Fruit fly (Drosophila melanogaster) whole organism, embryonic: ENCODE measurements around the gene Klp61F.

ENCODE experiments used
- Blimp-1 ChIP-seq: fragments of 200-800 bp; sonication (Bioruptor generic); optimal IDR thresholded peaks from 3 replicates; lab custom pipeline; 2018; ENCODE audit warnings: missing biosample characterization, missing genetic modification characterization, mild to moderate bottlenecking, moderate library complexity, missing genetic modification reagents
- CG10267 ChIP-seq: fragments of 200-800 bp; sonication (Bioruptor generic); optimal IDR thresholded peaks from 2 replicates; lab custom pipeline; 2018; ENCODE audit warnings: missing biosample characterization, mild to moderate bottlenecking, missing genetic modification characterization, moderate library complexity
- CG10431 ChIP-seq: fragments of 200-800 bp; sonication (Bioruptor generic); optimal IDR thresholded peaks from 3 replicates; lab custom pipeline; 2018; ENCODE audit warnings: missing biosample characterization, mild to moderate bottlenecking, missing genetic modification characterization
- CG12659 ChIP-seq: fragments of 200-800 bp; sonication (Bioruptor generic); optimal IDR thresholded peaks from 3 replicates; lab custom pipeline; 2017; ENCODE audit warnings: mild to moderate bottlenecking, missing biosample characterization, missing genetic modification reagents, missing genetic modification characterization
- CG12744 ChIP-seq: fragments of 200-800 bp; sonication (Bioruptor generic); optimal IDR thresholded peaks from 2 replicates; lab custom pipeline; 2016; ENCODE audit warnings: missing biosample characterization, missing genetic modification characterization
- CG13123 ChIP-seq: fragments of 200-800 bp; sonication (Bioruptor generic); optimal IDR thresholded peaks from 2 replicates; lab custom pipeline; 2016; ENCODE audit warnings: missing biosample characterization, missing genetic modification characterization
- CG1602 ChIP-seq: fragments of 200-800 bp; sonication (Bioruptor generic); optimal IDR thresholded peaks from 3 replicates; lab custom pipeline; 2016; ENCODE audit warnings: missing biosample characterization, missing genetic modification characterization
- CG17359 ChIP-seq: fragments of 200-800 bp; sonication (Bioruptor generic); optimal IDR thresholded peaks from 3 replicates; lab custom pipeline; 2018; ENCODE audit warnings: missing biosample characterization, mild to moderate bottlenecking, missing genetic modification characterization, moderate library complexity
- CG18011 ChIP-seq: fragments of 200-800 bp; sonication (Bioruptor generic); optimal IDR thresholded peaks from 2 replicates; lab custom pipeline; 2017; ENCODE audit warnings: missing biosample characterization, missing genetic modification characterization, mild to moderate bottlenecking, moderate library complexity, missing genotype
- CG2678 ChIP-seq: fragments of 200-800 bp; sonication (Bioruptor generic); optimal IDR thresholded peaks from 3 replicates; lab custom pipeline; 2019; ENCODE audit warnings: missing biosample characterization, mild to moderate bottlenecking, missing genetic modification characterization, moderate library complexity
- CG30020 ChIP-seq: fragments of 200-800 bp; optimal IDR thresholded peaks from 2 replicates; lab custom pipeline; 2019; ENCODE audit warnings: missing biosample characterization, mild to moderate bottlenecking, missing genetic modification characterization, moderate library complexity
- CG32532 ChIP-seq: fragments of 200-800 bp; sonication (Bioruptor generic); IDR thresholded peaks from 2 replicates; pipeline ENCODE4 v1.3.6; 2022; ENCODE audit warnings: missing biosample characterization, missing genetic modification characterization
- CG3407 ChIP-seq: fragments of 200-800 bp; sonication (Bioruptor generic); optimal IDR thresholded peaks from 2 replicates; lab custom pipeline; 2018; ENCODE audit warnings: missing biosample characterization, mild to moderate bottlenecking, missing genetic modification characterization
- CG3847 ChIP-seq: fragments of 200-800 bp; sonication (Bioruptor generic); IDR thresholded peaks from 2 replicates; pipeline ENCODE4 v1.3.6; 2022; ENCODE audit warnings: missing biosample characterization, missing genetic modification characterization
- CG7271 ChIP-seq: fragments of 200-800 bp; sonication (Bioruptor generic); optimal IDR thresholded peaks from 2 replicates; lab custom pipeline; 2018; ENCODE audit warnings: missing biosample characterization, mild to moderate bottlenecking, missing genetic modification characterization, moderate library complexity
- CG7987 ChIP-seq: fragments of 200-800 bp; sonication (Bioruptor generic); optimal IDR thresholded peaks from 2 replicates; lab custom pipeline; 2018; ENCODE audit warnings: missing biosample characterization, mild to moderate bottlenecking, missing genetic modification characterization, moderate library complexity
- CG8388 ChIP-seq: fragments of 200-800 bp; sonication (Bioruptor generic); optimal IDR thresholded peaks from 2 replicates; lab custom pipeline; 2019; ENCODE audit warnings: missing biosample characterization, mild to moderate bottlenecking, missing genetic modification characterization, moderate library complexity
- CG9817 ChIP-seq: fragments of 200-800 bp; sonication (Bioruptor generic); optimal IDR thresholded peaks from 2 replicates; lab custom pipeline; 2018; ENCODE audit warnings: missing biosample characterization, mild to moderate bottlenecking, missing genetic modification characterization, moderate library complexity
- Chrac-16 ChIP-seq: fragments of 200-800 bp; sonication (Bioruptor generic); optimal IDR thresholded peaks from 3 replicates; lab custom pipeline; 2016; ENCODE audit warnings: missing biosample characterization, missing genetic modification characterization
- D19B ChIP-seq: fragments of 200-800 bp; sonication (Bioruptor generic); optimal IDR thresholded peaks from 2 replicates; lab custom pipeline; 2017; ENCODE audit warnings: missing biosample characterization, mild to moderate bottlenecking, missing genetic modification characterization
- Dbx ChIP-seq: fragments of 200-800 bp; sonication (Bioruptor generic); IDR thresholded peaks from 3 replicates; pipeline ENCODE4 v1.3.6; 2022; ENCODE audit warnings: missing biosample characterization, missing genetic modification characterization
- Dek ChIP-seq: fragments of 200-800 bp; sonication (Bioruptor generic); optimal IDR thresholded peaks from 3 replicates; lab custom pipeline; 2019; ENCODE audit warnings: missing biosample characterization, mild to moderate bottlenecking, missing genetic modification characterization, moderate library complexity
- E2f1 ChIP-seq: fragments of 200-800 bp; sonication (Bioruptor generic); IDR thresholded peaks from 2 replicates; pipeline ENCODE4 v1.3.6; 2022; ENCODE audit warnings: missing biosample characterization, missing genetic modification characterization
- Gsc ChIP-seq: fragments of 200-800 bp; sonication (Bioruptor generic); IDR thresholded peaks from 2 replicates; pipeline ENCODE4 v1.3.6; 2022; ENCODE audit warnings: missing biosample characterization, missing genetic modification characterization
- Hmx ChIP-seq: fragments of 200-800 bp; sonication (Bioruptor generic); optimal IDR thresholded peaks from 2 replicates; lab custom pipeline; 2016; ENCODE audit warnings: missing biosample characterization, missing genetic modification characterization
- Hr78 ChIP-seq, 2 experiments: fragments of 200-800 bp in 1 of 2; fragments of >200 bp in 1 of 2; sonication (Bioruptor generic) in 1 of 2; optimal IDR thresholded peaks; 2 replicates each; lab custom pipeline; 2017 to 2019; ENCODE audit warnings: missing biosample characterization in 2 of 2, missing genetic modification characterization in 2 of 2, mild to moderate bottlenecking in 1 of 2, moderate library complexity in 1 of 2
- Kr ChIP-seq: fragments of 200-800 bp; sonication (Bioruptor generic); optimal IDR thresholded peaks from 2 replicates; lab custom pipeline; 2017; ENCODE audit warnings: missing biosample characterization, mild to moderate bottlenecking, missing genetic modification characterization
- Oaz ChIP-seq: fragments of 200-800 bp; sonication (Bioruptor generic); IDR thresholded peaks from 2 replicates; pipeline ENCODE4 v1.3.6; 2022; ENCODE audit warnings: missing biosample characterization, missing genetic modification characterization
- Ptx1 ChIP-seq: fragments of 200-800 bp; sonication (Bioruptor generic); IDR thresholded peaks from 2 replicates; pipeline ENCODE4 v1.3.6; 2022; ENCODE audit warnings: missing biosample characterization, missing genetic modification characterization
- btn ChIP-seq: fragments of 200-800 bp; sonication (Bioruptor generic); optimal IDR thresholded peaks from 2 replicates; lab custom pipeline; 2016; ENCODE audit warnings: missing biosample characterization, missing genetic modification characterization
- ci ChIP-seq: fragments of 200-800 bp; sonication (Bioruptor generic); IDR thresholded peaks from 3 replicates; pipeline ENCODE4 v1.3.6; 2022; ENCODE audit warnings: missing biosample characterization, missing genetic modification characterization
- crp ChIP-seq, 2 experiments: fragments of 200-800 bp; sonication (Bioruptor generic); optimal IDR thresholded peaks; 2 replicates in 1 of 2; 3 replicates in 1 of 2; lab custom pipeline; 2017; ENCODE audit warnings: missing biosample characterization in 2 of 2, missing genetic modification characterization in 2 of 2, mild to moderate bottlenecking in 1 of 2, moderate library complexity in 1 of 2
- dysf ChIP-seq: fragments of 200-800 bp; sonication (Bioruptor generic); IDR thresholded peaks from 3 replicates; pipeline ENCODE4 v1.3.6; 2022; ENCODE audit warnings: missing biosample characterization, missing genetic modification characterization
- eyg ChIP-seq: fragments of 200-800 bp; sonication (Bioruptor generic); optimal IDR thresholded peaks from 3 replicates; lab custom pipeline; 2016; ENCODE audit warnings: missing biosample characterization, missing genetic modification characterization
- fd64A ChIP-seq: fragments of 200-800 bp; sonication (Bioruptor generic); optimal IDR thresholded peaks from 3 replicates; lab custom pipeline; 2018; ENCODE audit warnings: missing biosample characterization, mild to moderate bottlenecking, missing genetic modification characterization
- gcm2 ChIP-seq: fragments of 200-800 bp; sonication (Bioruptor generic); optimal IDR thresholded peaks from 2 replicates; lab custom pipeline; 2016; ENCODE audit warnings: missing biosample characterization, missing genetic modification characterization
- gfzf ChIP-seq: fragments of 200-800 bp; sonication (Bioruptor generic); optimal IDR thresholded peaks from 2 replicates; lab custom pipeline; 2016; ENCODE audit warnings: missing biosample characterization, mild to moderate bottlenecking, missing genetic modification characterization, moderate library complexity
- h ChIP-seq: fragments of >200 bp; optimal IDR thresholded peaks from 2 replicates; lab custom pipeline; 2017
- luna ChIP-seq: fragments of 200-800 bp; sonication (Bioruptor generic); optimal IDR thresholded peaks from 2 replicates; lab custom pipeline; 2016; ENCODE audit warnings: missing biosample characterization, missing genetic modification characterization
- mam ChIP-seq: fragments of 200-800 bp; sonication (Bioruptor generic); optimal IDR thresholded peaks from 3 replicates; lab custom pipeline; 2016; ENCODE audit warnings: missing biosample characterization, missing genetic modification characterization
- oc ChIP-seq: fragments of 200-800 bp; sonication (Bioruptor generic); optimal IDR thresholded peaks from 2 replicates; lab custom pipeline; 2018; ENCODE audit warnings: missing biosample characterization, mild to moderate bottlenecking, missing genetic modification characterization, moderate library complexity
- pnt ChIP-seq: fragments of 200-800 bp; sonication (Bioruptor generic); optimal IDR thresholded peaks from 3 replicates; lab custom pipeline; 2016; ENCODE audit warnings: missing biosample characterization, missing genetic modification characterization
- sim ChIP-seq: fragments of 200-800 bp; sonication (Bioruptor generic); IDR thresholded peaks from 2 replicates; pipeline ENCODE4 v1.3.6; 2022; ENCODE audit warnings: missing biosample characterization, missing genetic modification characterization
- slbo ChIP-seq: fragments of 200-800 bp; sonication (Bioruptor generic); IDR thresholded peaks from 2 replicates; pipeline ENCODE4 v1.3.6; 2022; ENCODE audit warnings: missing biosample characterization, missing genetic modification characterization
- sqz ChIP-seq: fragments of 200-800 bp; sonication (Bioruptor generic); optimal IDR thresholded peaks from 3 replicates; lab custom pipeline; 2018; ENCODE audit warnings: missing biosample characterization, mild to moderate bottlenecking, missing genetic modification characterization
- tap ChIP-seq: fragments of 200-800 bp; optimal IDR thresholded peaks from 3 replicates; lab custom pipeline; 2019; ENCODE audit warnings: missing biosample characterization, mild to moderate bottlenecking, missing genetic modification characterization, moderate library complexity
- tgo ChIP-seq: fragments of 200-800 bp; sonication (Bioruptor generic); IDR thresholded peaks from 3 replicates; pipeline ENCODE4 v1.3.6; 2022; ENCODE audit warnings: missing biosample characterization, missing genetic modification characterization
- tx ChIP-seq: fragments of 200-800 bp; sonication (Bioruptor generic); optimal IDR thresholded peaks from 2 replicates; lab custom pipeline; 2016; ENCODE audit warnings: missing biosample characterization, missing genetic modification characterization
- unc-4 ChIP-seq: fragments of 200-800 bp; sonication (Bioruptor generic); IDR thresholded peaks from 2 replicates; pipeline ENCODE4 v1.3.6; 2022; ENCODE audit warnings: missing biosample characterization, missing genetic modification characterization; ENCODE audit not compliant: partially characterized antibody
- vfl ChIP-seq: fragments of 200-800 bp; sonication (Bioruptor generic); optimal IDR thresholded peaks from 2 replicates; lab custom pipeline; 2016; ENCODE audit warnings: missing biosample characterization, missing genetic modification characterization

The Klp61F gene

dm6 chr3L:1247627-1248295 is 2.1 kb upstream of the Klp61F start, which contains the start of the genes Psf1 and Sac1 (continued):
- TF ChIP-seq crp (GFP tag; optimal IDR thresholded peaks at IDR 0.05; lab: Kevin White, UChicago) (peak in 1 of 2 experiments; percentile 12), pnt (GFP tag; lab: Kevin White, UChicago) (peak; percentile 7), CG7271 (tag; lab: Kevin White, UChicago) (no peak), tap (tag; lab: Kevin White, UChicago) (no peak), gcm2 (GFP tag; lab: Kevin White, UChicago) (no peak), CG8388 (GFP tag; lab: Kevin White, UChicago) (peak; percentile 4), CG1602 (GFP tag; lab: Kevin White, UChicago) (no peak), CG12659 (GFP tag; lab: Kevin White, UChicago) (peak; percentile 77), Hr78 (GFP tag; optimal IDR thresholded peaks at IDR 0.05; lab: Kevin White, UChicago) (no peak), oc (no peak), sqz (GFP tag; lab: Kevin White, UChicago) (no peak), CG17359 (no peak), Gsc (GFP tag; lab: Robert Waterston, UW) (no peak), slbo (GFP tag; lab: Robert Waterston, UW) (peak; percentile 64), eyg (GFP tag; lab: Kevin White, UChicago) (peak; percentile 7), Ptx1 (GFP tag; lab: Robert Waterston, UW) (peak; percentile 61), D19B (GFP tag; lab: Kevin White, UChicago) (no peak), Dek (tag; lab: Kevin White, UChicago) (peak; percentile 10), dysf (peak; percentile 58; the same call in 1 of the 3 replicates), mam (GFP tag; lab: Kevin White, UChicago) (peak; percentile 68), unc-4 (GFP tag; lab: Robert Waterston, UW) (peak; percentile 89), tgo (GFP tag; lab: Robert Waterston, UW) (0 out of 3 replicates have a peak, but pooled peaks have one; percentile 26), CG32532 (peak; percentile 59), gfzf (peak; percentile 56), CG13123 (GFP tag; lab: Kevin White, UChicago) (no peak), CG10267 (peak; percentile 65), Chrac-16 (GFP tag; lab: Kevin White, UChicago) (peak; percentile 51), Hmx (GFP tag; lab: Kevin White, UChicago) (no peak), tx (GFP tag; lab: Kevin White, UChicago) (peak; percentile 62), luna (no peak), Dbx (GFP tag; lab: Robert Waterston, UW) (no peak), CG3407 (GFP tag; lab: Kevin White, UChicago) (no peak), CG18011 (no peak), CG3847 (GFP tag; lab: Robert Waterston, UW) (peak; percentile 55), sim (GFP tag; lab: Robert Waterston, UW) (no peak), h (lab: Kevin White, UChicago) (no peak), ci (GFP tag; lab: Robert Waterston, UW) (0 out of 3 replicates have a peak, but pooled peaks have one; percentile 27), Blimp-1 (GFP tag; lab: Kevin White, UChicago) (no peak), CG2678 (tag; lab: Kevin White, UChicago) (peak; percentile 48), fd64A (GFP tag; lab: Kevin White, UChicago) (no peak), CG9817 (tag; lab: Kevin White, UChicago) (peak; percentile 57), CG30020 (tag; lab: Kevin White, UChicago) (peak; percentile 83), CG7987 (GFP tag; lab: Kevin White, UChicago) (no peak), vfl (GFP tag; lab: Kevin White, UChicago) (no peak), Kr (GFP tag; lab: Kevin White, UChicago) (no peak), CG10431 (GFP tag; lab: Kevin White, UChicago) (no peak), Oaz (GFP tag; lab: Robert Waterston, UW) (no peak), CG12744 (GFP tag; lab: Kevin White, UChicago) (no peak), btn (GFP tag; lab: Kevin White, UChicago) (no peak), E2f1 (GFP tag; lab: Robert Waterston, UW) (peak; percentile 62)
